Fruit fly (Drosophila melanogaster) whole organism, prepupa: ENCODE data around the gene org-1.

Experiments used
- Blimp-1 ChIP-seq: fragments of 200-800 bp; sonication (Bioruptor generic); optimal IDR thresholded peaks from 3 replicates; lab custom pipeline; 2017; ENCODE audit warnings: missing biosample characterization, missing genetic modification characterization, mild to moderate bottlenecking, moderate library complexity, missing genetic modification reagents
- CG10631 ChIP-seq: fragments of 200-800 bp; sonication (Bioruptor generic); optimal IDR thresholded peaks from 2 replicates; lab custom pipeline; 2016; ENCODE audit warnings: missing biosample characterization, missing genetic modification characterization
- CG11294 ChIP-seq: fragments of 200-800 bp; sonication (Bioruptor generic); IDR thresholded peaks from 2 replicates; pipeline ENCODE4 v1.3.6; 2022; ENCODE audit warnings: missing biosample characterization, missing genetic modification characterization
- CG11762 ChIP-seq: fragments of 200-800 bp; sonication (Bioruptor generic); optimal IDR thresholded peaks from 3 replicates; lab custom pipeline; 2016; ENCODE audit warnings: missing biosample characterization, missing genetic modification characterization; ENCODE audit not compliant: insufficient read depth
- CG16779 ChIP-seq: fragments of 200-800 bp; sonication (Bioruptor generic); optimal IDR thresholded peaks from 3 replicates; lab custom pipeline; 2017; ENCODE audit warnings: missing biosample characterization, mild to moderate bottlenecking, missing genetic modification characterization
- CG3032 ChIP-seq: fragments of 200-800 bp; optimal IDR thresholded peaks from 2 replicates; lab custom pipeline; 2019; ENCODE audit warnings: missing biosample characterization, mild to moderate bottlenecking, missing genetic modification characterization, moderate library complexity
- CG31627 ChIP-seq: fragments of 200-800 bp; sonication (Bioruptor generic); optimal IDR thresholded peaks from 3 replicates; lab custom pipeline; 2016; ENCODE audit warnings: missing biosample characterization, missing genetic modification characterization
- CG32006 ChIP-seq: fragments of 200-800 bp; sonication (Bioruptor generic); optimal IDR thresholded peaks from 3 replicates; lab custom pipeline; 2017; ENCODE audit warnings: missing biosample characterization, mild to moderate bottlenecking, missing genetic modification characterization
- CG34406 ChIP-seq: fragments of 200-800 bp; sonication (Bioruptor generic); optimal IDR thresholded peaks from 3 replicates; lab custom pipeline; 2016; ENCODE audit warnings: missing biosample characterization, missing genetic modification characterization
- CG3919 ChIP-seq: fragments of 200-800 bp; sonication (Bioruptor generic); optimal IDR thresholded peaks from 3 replicates; lab custom pipeline; 2016; ENCODE audit warnings: missing biosample characterization, missing genetic modification characterization
- CG6792 ChIP-seq: fragments of 200-800 bp; sonication (Bioruptor generic); optimal IDR thresholded peaks from 3 replicates; lab custom pipeline; 2016; ENCODE audit warnings: missing biosample characterization, missing genetic modification characterization
- CG6854 ChIP-seq: fragments of 200-800 bp; sonication (Bioruptor generic); optimal IDR thresholded peaks from 2 replicates; lab custom pipeline; 2017; ENCODE audit warnings: missing biosample characterization, mild to moderate bottlenecking, missing genetic modification characterization
- Eip75B ChIP-seq: fragments of 200-800 bp; sonication (Bioruptor generic); optimal IDR thresholded peaks from 3 replicates; lab custom pipeline; 2016; ENCODE audit warnings: missing biosample characterization, missing genetic modification characterization
- Eip78C ChIP-seq: fragments of 200-800 bp; sonication (Bioruptor generic); peaks from one replicate; lab custom pipeline; 2016; ENCODE audit warnings: missing biosample characterization, missing genetic modification characterization
- Ets21C ChIP-seq: fragments of 200-800 bp; sonication (Bioruptor generic); optimal IDR thresholded peaks from 3 replicates; lab custom pipeline; 2016; ENCODE audit warnings: missing biosample characterization, missing genetic modification characterization
- Ets96B ChIP-seq: fragments of 200-800 bp; optimal IDR thresholded peaks from 2 replicates; lab custom pipeline; 2019; ENCODE audit warnings: missing biosample characterization, mild to moderate bottlenecking, missing genetic modification characterization, moderate library complexity
- Hr38 ChIP-seq: sonication (Bioruptor generic); optimal IDR thresholded peaks from 2 replicates; lab custom pipeline; 2016; ENCODE audit warnings: missing biosample characterization, missing genetic modification characterization
- Hr39 ChIP-seq: fragments of 200-800 bp; sonication (Bioruptor generic); optimal IDR thresholded peaks from 2 replicates; lab custom pipeline; 2016; ENCODE audit warnings: missing biosample characterization, missing genetic modification characterization
- Met ChIP-seq: fragments of 200-800 bp; sonication (Bioruptor generic); optimal IDR thresholded peaks from 3 replicates; lab custom pipeline; 2016; ENCODE audit warnings: missing biosample characterization, missing genetic modification characterization
- OdsH ChIP-seq: fragments of 200-800 bp; sonication (Bioruptor generic); optimal IDR thresholded peaks from 3 replicates; lab custom pipeline; 2016; ENCODE audit warnings: missing biosample characterization, missing genetic modification characterization
- Sox102F ChIP-seq: fragments of 200-800 bp; sonication (Bioruptor generic); optimal IDR thresholded peaks from 2 replicates; lab custom pipeline; 2016; ENCODE audit warnings: missing biosample characterization, mild to moderate bottlenecking, missing genetic modification characterization
- Sox14 ChIP-seq: fragments of 200-800 bp; sonication (Bioruptor generic); optimal IDR thresholded peaks from 3 replicates; lab custom pipeline; 2016; ENCODE audit warnings: missing biosample characterization, missing genetic modification characterization
- acj6 ChIP-seq: fragments of 200-800 bp; sonication (Bioruptor generic); optimal IDR thresholded peaks from 3 replicates; lab custom pipeline; 2016; ENCODE audit warnings: missing biosample characterization, missing genetic modification characterization
- cyc ChIP-seq: fragments of 200-800 bp; sonication (Bioruptor generic); optimal IDR thresholded peaks from 3 replicates; lab custom pipeline; 2016; ENCODE audit warnings: missing biosample characterization, missing genetic modification characterization
- esn ChIP-seq: fragments of 200-800 bp; sonication (Bioruptor generic); optimal IDR thresholded peaks from 2 replicates; lab custom pipeline; 2016; ENCODE audit warnings: missing biosample characterization, mild to moderate bottlenecking, missing genetic modification characterization, moderate library complexity
- fd59A ChIP-seq: fragments of 200-800 bp; sonication (Bioruptor generic); optimal IDR thresholded peaks from 2 replicates; lab custom pipeline; 2017; ENCODE audit warnings: missing biosample characterization, mild to moderate bottlenecking, missing genetic modification characterization, missing genetic modification reagents
- fd85E ChIP-seq: fragments of 200-800 bp; sonication (Bioruptor generic); optimal IDR thresholded peaks from 3 replicates; lab custom pipeline; 2016; ENCODE audit warnings: missing biosample characterization, missing genetic modification characterization
- pdm3 ChIP-seq: fragments of 200-800 bp; sonication (Bioruptor generic); optimal IDR thresholded peaks from 3 replicates; lab custom pipeline; 2016; ENCODE audit warnings: missing biosample characterization, missing genetic modification characterization
- salr ChIP-seq, 2 experiments: fragments of 200-800 bp; sonication (Bioruptor generic); optimal IDR thresholded peaks; 3 replicates each; lab custom pipeline; 2016 to 2018; ENCODE audit warnings: missing biosample characterization in 2 of 2, missing genetic modification characterization in 2 of 2, mild to moderate bottlenecking in 1 of 2
- svp ChIP-seq: fragments of 200-800 bp; sonication (Bioruptor generic); peaks from one replicate; lab custom pipeline; 2016; ENCODE audit warnings: missing biosample characterization, missing genetic modification characterization
- topi ChIP-seq: fragments of 200-800 bp; sonication (Bioruptor generic); optimal IDR thresholded peaks from 3 replicates; lab custom pipeline; 2016; ENCODE audit warnings: missing biosample characterization, missing genetic modification characterization
- vri ChIP-seq: fragments of 200-800 bp; sonication (Bioruptor generic); optimal IDR thresholded peaks from 3 replicates; lab custom pipeline; 2016; ENCODE audit warnings: missing biosample characterization, mild to moderate bottlenecking, missing genetic modification characterization

The org-1 gene

DNA sequence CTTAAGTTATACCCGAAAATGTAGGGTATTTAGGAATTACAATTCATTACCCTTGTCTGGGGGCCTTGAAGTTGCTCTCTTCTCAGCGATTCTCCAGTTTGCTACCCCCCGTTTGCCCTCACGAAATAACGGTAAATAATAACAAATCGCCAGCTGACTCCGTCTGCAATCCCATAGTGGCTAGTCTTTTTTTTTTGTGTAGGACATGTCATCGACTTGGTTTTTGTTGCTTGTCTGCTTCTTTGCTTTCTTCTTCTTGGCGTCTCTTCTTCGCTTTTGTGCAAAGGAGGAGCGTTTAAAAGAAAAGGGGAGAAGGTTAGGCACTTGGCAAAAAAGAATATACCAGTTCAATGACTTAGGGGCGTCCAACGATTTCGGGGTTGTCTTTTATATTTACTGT, 38.7 kb downstream of the org-1 start:
- no peak for TF ChIP-seq salr (GFP tag; optimal IDR thresholded peaks at IDR 0.05; lab: Kevin White, UChicago)
- TF ChIP-seq CG11762: no peak
- TF ChIP-seq CG34406 (GFP tag; lab: Kevin White, UChicago): no peak
- TF ChIP-seq CG16779 (tag; lab: Kevin White, UChicago): no peak
- TF ChIP-seq pdm3 (GFP tag; lab: Kevin White, UChicago): no peak
- no peak for TF ChIP-seq cyc
- TF ChIP-seq Hr38 (GFP tag; lab: Kevin White, UChicago): no peak
- no peak for TF ChIP-seq Blimp-1 (GFP tag; lab: Kevin White, UChicago)
- peak; percentile 74 for TF ChIP-seq Eip78C (GFP tag; lab: Kevin White, UChicago)
- TF ChIP-seq svp: no peak
- peak; percentile 4 for TF ChIP-seq Met (GFP tag; lab: Kevin White, UChicago)
- no peak for TF ChIP-seq CG11294 (GFP tag; lab: Robert Waterston, UW)
- no peak for TF ChIP-seq topi (GFP tag; lab: Kevin White, UChicago)
- TF ChIP-seq fd85E (GFP tag; lab: Kevin White, UChicago): no peak

dm6 chrX:8415605-8416004, 39.3 kb downstream of the org-1 start:
- peak; percentile 52 for TF ChIP-seq svp
- TF ChIP-seq CG6792 (GFP tag; lab: Kevin White, UChicago): no peak
- TF ChIP-seq CG32006 (GFP tag; lab: Kevin White, UChicago): peak; percentile 14
- TF ChIP-seq OdsH (GFP tag; lab: Kevin White, UChicago): no peak

DNA sequence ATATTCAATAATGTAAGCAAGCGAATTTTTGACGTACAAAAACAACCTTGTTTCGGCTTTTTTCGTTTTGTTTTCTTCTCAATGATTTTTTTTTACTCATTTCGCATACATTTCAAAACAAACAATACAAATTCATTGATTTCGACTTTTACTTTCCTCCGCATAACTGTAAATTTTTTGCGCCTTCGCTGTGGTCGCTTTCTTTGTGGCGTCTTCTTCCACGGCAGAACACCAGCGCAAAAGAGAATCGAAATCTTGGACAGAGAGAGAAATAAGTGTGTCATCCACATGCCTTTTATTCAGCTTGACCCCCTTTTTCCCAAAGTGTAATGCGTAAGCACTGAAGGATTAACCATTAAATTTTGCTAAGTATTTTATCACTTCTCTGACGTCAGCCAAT, 40.5 kb downstream of the org-1 start:
- TF ChIP-seq fd59A (GFP tag; lab: Kevin White, UChicago) (no peak), Blimp-1 (GFP tag; lab: Kevin White, UChicago) (peak; percentile 78), Hr39 (GFP tag; lab: Kevin White, UChicago) (peak; percentile 0), vri (GFP tag; lab: Kevin White, UChicago) (peak; percentile 3), OdsH (GFP tag; lab: Kevin White, UChicago) (peak; percentile 23), CG31627 (GFP tag; lab: Kevin White, UChicago) (peak; percentile 6), Met (GFP tag; lab: Kevin White, UChicago) (peak; percentile 22), cyc (peak; percentile 17), Eip78C (GFP tag; lab: Kevin White, UChicago) (peak; percentile 51), esn (GFP tag; lab: Kevin White, UChicago) (peak; percentile 45), Eip75B (GFP tag; lab: Kevin White, UChicago) (peak; percentile 31), CG3032 (no peak), CG3919 (GFP tag; lab: Kevin White, UChicago) (peak; percentile 3), CG6854 (GFP tag; lab: Kevin White, UChicago) (no peak), pdm3 (GFP tag; lab: Kevin White, UChicago) (peak; percentile 9), Sox102F (GFP tag; lab: Kevin White, UChicago) (no peak), acj6 (GFP tag; lab: Kevin White, UChicago) (peak; percentile 5), topi (GFP tag; lab: Kevin White, UChicago) (peak; percentile 18), CG32006 (GFP tag; lab: Kevin White, UChicago) (peak; percentile 10)

DNA sequence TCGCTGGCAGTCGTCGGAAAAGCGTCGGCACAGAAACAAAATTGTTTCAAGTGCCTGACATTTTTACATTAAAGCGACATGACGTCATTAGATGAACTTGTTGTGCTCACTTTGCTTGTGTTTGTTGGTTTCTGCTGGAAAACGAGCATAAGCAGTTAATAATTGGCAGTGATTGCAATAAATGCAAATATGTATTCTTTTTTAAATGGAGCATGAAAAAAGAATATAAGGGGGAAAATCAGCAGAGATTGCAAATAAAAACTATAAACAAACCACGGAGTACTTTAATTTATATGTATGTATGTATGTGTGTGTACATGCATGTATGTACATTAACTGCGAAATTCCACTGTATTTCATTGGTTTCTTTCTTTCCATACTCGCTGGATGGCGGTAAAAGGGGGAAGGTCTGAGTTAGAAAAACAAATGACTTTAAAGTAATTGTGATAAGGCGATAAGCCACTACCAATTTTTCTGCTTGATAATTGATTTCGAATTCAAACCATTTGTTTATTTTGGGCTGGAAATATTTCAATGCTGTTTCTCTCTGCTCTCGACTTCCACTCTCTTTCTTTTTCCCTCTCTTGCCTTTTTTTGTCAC, 41.3 kb downstream of the org-1 start:
- TF ChIP-seq Sox14 (GFP tag; lab: Kevin White, UChicago) (no peak), Ets96B (no peak), CG10631 (no peak), Ets21C (no peak), svp (no peak)
